Worm (Caenorhabditis elegans) whole organism, mixed stage, embryonic: ENCODE results near the gene xtr-2.
A peak's percentile ranks its signal among the peaks of the same experiment; 100 is the strongest.

Experiments used
- M03D4.4 ChIP-seq: sonication (generic microtip); optimal IDR thresholded peaks from 2 replicates; lab custom pipeline; 2017; ENCODE audit warnings: mild to moderate bottlenecking, missing genetic modification characterization, missing compliant biosample characterization
- bed-3 ChIP-seq: fragments of 200-800 bp; sonication (Bioruptor generic); optimal IDR thresholded peaks from 3 replicates; lab custom pipeline; 2018; ENCODE audit warnings: mild to moderate bottlenecking, missing genetic modification characterization, moderate library complexity, missing compliant biosample characterization
- blmp-1 ChIP-seq: fragments of 150-350 bp; optimal IDR thresholded peaks from 2 replicates; lab custom pipeline; 2014; ENCODE audit warnings: missing biosample characterization, missing genetic modification characterization
- ceh-39 ChIP-seq: fragments of 150-350 bp; optimal IDR thresholded peaks from 2 replicates; lab custom pipeline; 2014; ENCODE audit warnings: missing biosample characterization, missing genetic modification characterization
- ceh-83 ChIP-seq: fragments of 200-800 bp; sonication (Bioruptor generic); optimal IDR thresholded peaks from 2 replicates; lab custom pipeline; 2018; ENCODE audit warnings: mild to moderate bottlenecking, missing genetic modification characterization, missing compliant biosample characterization
- ces-1 ChIP-seq: fragments of 150-350 bp; optimal IDR thresholded peaks from 2 replicates; lab custom pipeline; 2014; ENCODE audit warnings: missing biosample characterization, missing genetic modification reagents, missing genetic modification characterization
- cnd-1 ChIP-seq: fragments of 200-800 bp; sonication (Bioruptor generic); optimal IDR thresholded peaks from 2 replicates; lab custom pipeline; 2018; ENCODE audit warnings: mild to moderate bottlenecking, missing genetic modification characterization, missing compliant biosample characterization
- drap-1 ChIP-seq: fragments of 200-800 bp; sonication (Bioruptor generic); optimal IDR thresholded peaks from 3 replicates; lab custom pipeline; 2018; ENCODE audit warnings: mild to moderate bottlenecking, missing genetic modification characterization, missing compliant biosample characterization
- elt-1 ChIP-seq: sonication (generic microtip); optimal IDR thresholded peaks from 2 replicates; lab custom pipeline; 2017; ENCODE audit warnings: missing genetic modification characterization, mild to moderate bottlenecking, missing compliant biosample characterization, antibody characterized with exemption, moderate library complexity, borderline replicate concordance; ENCODE audit not compliant: insufficient read depth
- flh-1 ChIP-seq: fragments of 200-800 bp; sonication (Bioruptor generic); optimal IDR thresholded peaks from 2 replicates; lab custom pipeline; 2018; ENCODE audit warnings: mild to moderate bottlenecking, missing genetic modification characterization, moderate library complexity, missing compliant biosample characterization
- ham-2 ChIP-seq: fragments of 200-800 bp; sonication (Bioruptor generic); optimal IDR thresholded peaks from 2 replicates; lab custom pipeline; 2018; ENCODE audit warnings: mild to moderate bottlenecking, missing genetic modification characterization, missing compliant biosample characterization
- hlh-1 ChIP-seq: fragments of 150-350 bp; optimal IDR thresholded peaks from 2 replicates; lab custom pipeline; 2014; ENCODE audit warnings: missing biosample characterization, missing genetic modification reagents, missing genetic modification characterization
- lin-13 ChIP-seq: fragments of 150-350 bp; optimal IDR thresholded peaks from 2 replicates; lab custom pipeline; 2014; ENCODE audit warnings: missing biosample characterization, missing genetic modification characterization
- lin-32 ChIP-seq: fragments of 200-800 bp; sonication (Bioruptor generic); optimal IDR thresholded peaks from 2 replicates; lab custom pipeline; 2018; ENCODE audit warnings: mild to moderate bottlenecking, missing genetic modification characterization, missing compliant biosample characterization
- lsy-2 ChIP-seq: fragments of 150-350 bp; optimal IDR thresholded peaks from 2 replicates; lab custom pipeline; 2014; ENCODE audit warnings: missing biosample characterization, missing genetic modification characterization
- mab-5 ChIP-seq: fragments of 150-350 bp; optimal IDR thresholded peaks from 2 replicates; lab custom pipeline; 2014; ENCODE audit warnings: missing biosample characterization, missing genetic modification characterization
- mep-1 ChIP-seq: fragments of 150-350 bp; optimal IDR thresholded peaks from 2 replicates; lab custom pipeline; 2017; ENCODE audit warnings: missing biosample characterization, missing genetic modification reagents, missing genetic modification characterization, inconsistent platforms
- mls-2 ChIP-seq: sonication (generic microtip); optimal IDR thresholded peaks from 2 replicates; lab custom pipeline; 2016; ENCODE audit warnings: mild to moderate bottlenecking, missing genetic modification characterization, moderate library complexity, missing compliant biosample characterization
- nhr-12 ChIP-seq: fragments of 150-350 bp; optimal IDR thresholded peaks from 2 replicates; lab custom pipeline; 2014; ENCODE audit warnings: missing biosample characterization, missing genetic modification characterization
- nhr-2 ChIP-seq: fragments of 150-350 bp; optimal IDR thresholded peaks from 2 replicates; lab custom pipeline; 2014; ENCODE audit warnings: missing biosample characterization, missing genetic modification characterization
- nhr-237 ChIP-seq: fragments of 150-350 bp; optimal IDR thresholded peaks from 2 replicates; lab custom pipeline; 2014; ENCODE audit warnings: missing biosample characterization, missing genetic modification characterization
- nhr-28 ChIP-seq: fragments of 150-350 bp; optimal IDR thresholded peaks from 2 replicates; lab custom pipeline; 2014; ENCODE audit warnings: missing biosample characterization, missing genetic modification characterization
- nhr-76 ChIP-seq: sonication (generic microtip); optimal IDR thresholded peaks from 2 replicates; lab custom pipeline; 2017; ENCODE audit warnings: missing biosample characterization, missing genetic modification characterization
- pha-4 ChIP-seq: fragments of 150-350 bp; optimal IDR thresholded peaks from 2 replicates; lab custom pipeline; 2018; ENCODE audit warnings: missing biosample characterization, missing genetic modification reagents, missing genetic modification characterization
- sem-2 ChIP-seq: fragments of 200-800 bp; sonication (Bioruptor generic); optimal IDR thresholded peaks from 2 replicates; lab custom pipeline; 2018; ENCODE audit warnings: mild to moderate bottlenecking, missing genetic modification characterization, missing compliant biosample characterization
- snpc-4 ChIP-seq: fragments of 150-350 bp; optimal IDR thresholded peaks from 2 replicates; lab custom pipeline; 2014; ENCODE audit warnings: missing biosample characterization, missing genetic modification characterization
- sptf-1 ChIP-seq: sonication (generic microtip); optimal IDR thresholded peaks from 2 replicates; lab custom pipeline; 2017; ENCODE audit warnings: mild to moderate bottlenecking, missing genetic modification characterization, moderate library complexity, missing compliant biosample characterization
- tbx-8 ChIP-seq: fragments of 200-800 bp; sonication (Bioruptor generic); optimal IDR thresholded peaks from 2 replicates; lab custom pipeline; 2018; ENCODE audit warnings: mild to moderate bottlenecking, missing genetic modification characterization, moderate library complexity, missing compliant biosample characterization
- unc-120 ChIP-seq: sonication (generic microtip); optimal IDR thresholded peaks from 2 replicates; lab custom pipeline; 2017; ENCODE audit warnings: missing genetic modification characterization, missing compliant biosample characterization; ENCODE audit not compliant: poor library complexity, severe bottlenecking
- unc-39 ChIP-seq: fragments of 150-350 bp; optimal IDR thresholded peaks from 2 replicates; lab custom pipeline; 2014; ENCODE audit warnings: missing biosample characterization, missing genetic modification characterization
- unc-62 ChIP-seq: fragments of 150-350 bp; optimal IDR thresholded peaks from 2 replicates; lab custom pipeline; 2014; ENCODE audit warnings: missing biosample characterization, missing genetic modification reagents, missing genetic modification characterization
- zip-8 ChIP-seq: fragments of 150-350 bp; optimal IDR thresholded peaks from 2 replicates; lab custom pipeline; 2014; ENCODE audit warnings: missing biosample characterization, missing genetic modification characterization
- ztf-11 ChIP-seq: fragments of 150-350 bp; optimal IDR thresholded peaks from 2 replicates; lab custom pipeline; 2014; ENCODE audit warnings: missing biosample characterization, missing genetic modification characterization

Gene xtr-2

ce11 chrX:12331795-12332194, 16.4 kb downstream of the xtr-2 start, which contains the start of gene srd-46:
TSS of gene srd-46 (plus strand) at chrX:12332095.
- TF ChIP-seq flh-1 (no peak), lin-13 (no peak), ces-1 (GFP tag; lab: Kevin White, UChicago) (no peak), drap-1 (no peak), sptf-1 (no peak), unc-39 (no peak), nhr-2 (tag; lab: Kevin White, UChicago) (no peak), tbx-8 (no peak)

ce11 chrX:12333479-12333878, 18.1 kb downstream of the xtr-2 start, which contains the start of gene srd-47:
TSS of gene srd-47 (plus strand) at chrX:12333642.
- TF ChIP-seq M03D4.4 (no peak), ham-2 (GFP tag; lab: Kevin White, UChicago) (no peak), hlh-1 (tag; lab: Kevin White, UChicago) (no peak), nhr-12 (tag; lab: Kevin White, UChicago) (no peak), mab-5 (tag; lab: Kevin White, UChicago) (no peak), drap-1 (no peak), ceh-39 (tag; lab: Kevin White, UChicago) (no peak), ztf-11 (tag; lab: Kevin White, UChicago) (no peak), lin-13 (no peak), sem-2 (GFP tag; lab: Kevin White, UChicago) (no peak), nhr-76 (tag; lab: Kevin White, UChicago) (no peak), lsy-2 (tag; lab: Kevin White, UChicago) (no peak), nhr-28 (tag; lab: Kevin White, UChicago) (no peak), bed-3 (no peak), blmp-1 (tag; lab: Kevin White, UChicago) (no peak), unc-39 (no peak), nhr-237 (tag; lab: Kevin White, UChicago) (no peak), mls-2 (tag; lab: Kevin White, UChicago) (no peak), ces-1 (GFP tag; lab: Kevin White, UChicago) (no peak), unc-62 (GFP tag; lab: Kevin White, UChicago) (no peak)

- TF ChIP-seq mep-1 (no peak), ceh-39 (tag; lab: Kevin White, UChicago) (no peak), nhr-12 (tag; lab: Kevin White, UChicago) (no peak), unc-120 (tag; lab: Kevin White, UChicago) (no peak), pha-4 (no peak), sem-2 (GFP tag; lab: Kevin White, UChicago) (no peak), mab-5 (tag; lab: Kevin White, UChicago) (no peak), zip-8 (no peak), unc-62 (GFP tag; lab: Kevin White, UChicago) (no peak), lin-32 (no peak), lin-13 (no peak), mls-2 (tag; lab: Kevin White, UChicago) (no peak), drap-1 (no peak)
These were observed 20.4 kb downstream of the xtr-2 start, which contains the start of gene srd-48 for ce11 chrX:12335808-12336207. TSS of gene srd-48 (plus strand) at chrX:12336108.

ce11 chrX:12337846-12338490, 22.6 kb downstream of the xtr-2 start, which contains the start of gene srd-44:
TSS of gene srd-44 (plus strand) at chrX:12338440.
- TF ChIP-seq lin-32 (no peak), ceh-83 (GFP tag; lab: Kevin White, UChicago) (peak; percentile 72), unc-120 (tag; lab: Kevin White, UChicago) (no peak), cnd-1 (peak; percentile 26), elt-1 (tag; lab: Kevin White, UChicago) (no peak), M03D4.4 (peak; percentile 49), sem-2 (GFP tag; lab: Kevin White, UChicago) (peak; percentile 58)

DNA sequence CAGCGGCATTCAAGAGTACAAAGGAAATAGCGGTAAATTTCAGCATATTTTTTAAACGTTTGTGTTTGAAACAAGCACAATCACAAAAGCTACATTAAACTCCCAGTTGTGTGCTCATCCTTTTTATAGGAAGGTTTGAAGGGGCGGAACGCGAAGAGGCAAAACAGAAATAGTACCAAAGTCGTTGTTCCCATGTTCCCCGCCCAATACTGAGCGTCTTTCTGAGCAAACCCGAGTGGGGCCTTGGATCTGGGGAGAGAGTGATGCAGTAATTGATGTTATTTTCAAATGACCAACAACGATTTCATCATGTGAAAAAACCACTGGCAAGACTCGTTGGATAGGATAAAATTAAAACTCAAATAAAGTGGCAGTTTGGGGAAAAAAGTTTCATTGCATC, 26.0 kb downstream of the xtr-2 start, which contains the start of gene zig-2:
Gene zig-2 (minus strand): TSS at position 101 of the 400 bp plus-strand sequence.
- TF ChIP-seq pha-4 (no peak), elt-1 (tag; lab: Kevin White, UChicago) (no peak), sem-2 (GFP tag; lab: Kevin White, UChicago) (no peak), snpc-4 (tag; lab: Kevin White, UChicago) (no peak)
